Worm (Caenorhabditis elegans) whole organism, L4/young adult: Measurements from ENCODE around the gene gadr-2.

ENCODE experiments used
- W03F9.2 ChIP-seq: fragments of 150-350 bp; optimal IDR thresholded peaks from 2 replicates; lab custom pipeline; 2014; ENCODE audit warnings: missing biosample characterization, missing genetic modification characterization
- him-1 ChIP-seq: sonication (generic microtip); optimal IDR thresholded peaks from 2 replicates; lab custom pipeline; 2016; ENCODE audit warnings: missing genotype, missing genetic modification reagents, missing genetic modification characterization, missing compliant biosample characterization

- TF ChIP-seq W03F9.2 (tag; lab: Kevin White, UChicago) (no peak), him-1 (tag; lab: Kevin White, UChicago) (no peak)
Observed at ce11 chrIV:9469293-9469692, 15.6 kb downstream of the gadr-2 start.
